Worm (Caenorhabditis elegans) whole organism, young adult: ENCODE measurements around the gene cki-2.

Source experiments
- B0261.1 ChIP-seq: sonication (generic microtip); optimal IDR thresholded peaks from 2 replicates; lab custom pipeline; 2016; ENCODE audit warnings: mild to moderate bottlenecking, missing genetic modification characterization, moderate library complexity, missing compliant biosample characterization
- F49E8.2 ChIP-seq: sonication (generic microtip); optimal IDR thresholded peaks from 3 replicates; lab custom pipeline; 2017; ENCODE audit warnings: missing genetic modification characterization, mild to moderate bottlenecking, missing compliant biosample characterization, antibody characterized with exemption, moderate library complexity; ENCODE audit not compliant: insufficient read depth
- F52B5.7 ChIP-seq: sonication (generic microtip); optimal IDR thresholded peaks from 2 replicates; lab custom pipeline; 2016; ENCODE audit warnings: mild to moderate bottlenecking, missing genetic modification characterization, missing compliant biosample characterization
- T26A5.8 ChIP-seq: sonication (generic microtip); optimal IDR thresholded peaks from 2 replicates; lab custom pipeline; 2016; ENCODE audit warnings: missing genetic modification characterization, missing compliant biosample characterization
- Y53G8AR.9 ChIP-seq: fragments of 200-800 bp; sonication (Bioruptor generic); conservative IDR thresholded peaks from 2 replicates; pipeline ENCODE4 v1.3.6; 2022; ENCODE audit warnings: missing genetic modification reagents, missing genetic modification characterization, missing compliant biosample characterization
- Y79H2A.3 ChIP-seq: fragments of 200-800 bp; sonication (Bioruptor generic); conservative IDR thresholded peaks from 2 replicates; pipeline ENCODE4 v1.3.6; 2022; ENCODE audit warnings: missing genetic modification reagents, missing genetic modification characterization, missing compliant biosample characterization
- akir-1 ChIP-seq: fragments of 200-800 bp; sonication (Bioruptor generic); optimal IDR thresholded peaks from 2 replicates; lab custom pipeline; 2018; ENCODE audit warnings: mild to moderate bottlenecking, missing genetic modification characterization, moderate library complexity, missing compliant biosample characterization
- aptf-3 ChIP-seq: fragments of 200-800 bp; sonication (Bioruptor generic); IDR thresholded peaks from 2 replicates; pipeline ENCODE4 v1.3.6; 2022; ENCODE audit warnings: missing genetic modification characterization, missing compliant biosample characterization
- atf-7 ChIP-seq: sonication (generic microtip); optimal IDR thresholded peaks from 2 replicates; lab custom pipeline; 2017; ENCODE audit warnings: mild to moderate bottlenecking, missing genetic modification characterization, missing compliant biosample characterization
- bed-1 ChIP-seq: fragments of 200-800 bp; sonication (Bioruptor generic); IDR thresholded peaks from 2 replicates; pipeline ENCODE4 v1.3.6; 2022; ENCODE audit warnings: missing genetic modification reagents, missing genetic modification characterization, missing compliant biosample characterization
- cebp-1 ChIP-seq, 2 experiments: fragments of 200-800 bp in 1 of 2; sonication (Bioruptor generic) in 1 of 2; sonication (generic microtip) in 1 of 2; IDR thresholded peaks in 1 of 2; optimal IDR thresholded peaks in 1 of 2; 2 replicates each; pipeline versions ENCODE4 v1.3.6 to Lab custom; 2017 to 2022; ENCODE audit warnings: missing compliant biosample characterization in 2 of 2, missing genetic modification characterization in 2 of 2, mild to moderate bottlenecking in 1 of 2, missing genetic modification reagents in 1 of 2, moderate library complexity in 1 of 2
- ceh-40 ChIP-seq: fragments of 200-800 bp; sonication (Bioruptor generic); IDR thresholded peaks from 2 replicates; pipeline ENCODE4 v1.3.6; 2022; ENCODE audit warnings: missing genetic modification characterization, missing compliant biosample characterization
- ceh-91 ChIP-seq: fragments of 200-800 bp; sonication (Bioruptor generic); IDR thresholded peaks from 2 replicates; pipeline ENCODE4 v1.3.6; 2022; ENCODE audit warnings: missing genetic modification reagents, missing genetic modification characterization, missing compliant biosample characterization
- fkh-3 ChIP-seq: sonication (generic microtip); optimal IDR thresholded peaks from 2 replicates; lab custom pipeline; 2016; ENCODE audit warnings: mild to moderate bottlenecking, missing genetic modification characterization, missing compliant biosample characterization
- gei-17 ChIP-seq: fragments of 200-800 bp; sonication (Bioruptor generic); optimal IDR thresholded peaks from 2 replicates; lab custom pipeline; 2018; ENCODE audit warnings: mild to moderate bottlenecking, missing genetic modification characterization, missing compliant biosample characterization
- him-1 ChIP-seq: sonication (generic microtip); optimal IDR thresholded peaks from 2 replicates; lab custom pipeline; 2016; ENCODE audit warnings: missing genotype, missing genetic modification reagents, missing genetic modification characterization, missing compliant biosample characterization
- hmg-1.2 ChIP-seq: fragments of 200-800 bp; sonication (Bioruptor generic); IDR thresholded peaks from 2 replicates; pipeline ENCODE4 v1.3.6; 2022; ENCODE audit warnings: missing genetic modification reagents, missing genetic modification characterization, missing compliant biosample characterization
- lin-35 ChIP-seq, 3 experiments: fragments of 150-350 bp in 2 of 3; sonication (generic microtip) in 1 of 3; optimal IDR thresholded peaks; 2 replicates each; lab custom pipeline; 2014 to 2018; ENCODE audit warnings: missing biosample characterization in 3 of 3, missing genetic modification characterization in 3 of 3, missing genetic modification reagents in 3 of 3
- lsl-1 ChIP-seq: fragments of 200-800 bp; sonication (Bioruptor generic); optimal IDR thresholded peaks from 2 replicates; lab custom pipeline; 2018; ENCODE audit warnings: mild to moderate bottlenecking, missing genetic modification characterization, moderate library complexity, missing compliant biosample characterization
- nfya-2 ChIP-seq: fragments of 200-800 bp; sonication (Bioruptor generic); IDR thresholded peaks from 2 replicates; pipeline ENCODE4 v1.3.6; 2022; ENCODE audit warnings: missing genetic modification reagents, missing genetic modification characterization, missing compliant biosample characterization
- nhr-179 ChIP-seq: sonication (generic microtip); optimal IDR thresholded peaks from 2 replicates; lab custom pipeline; 2016; ENCODE audit warnings: mild to moderate bottlenecking, missing genetic modification characterization, missing compliant biosample characterization
- rcor-1 ChIP-seq: fragments of 200-800 bp; sonication (Bioruptor generic); IDR thresholded peaks from 2 replicates; pipeline ENCODE4 v1.3.6; 2022; ENCODE audit warnings: missing genetic modification reagents, missing genetic modification characterization, missing compliant biosample characterization
- rec-8 ChIP-seq, 2 experiments: sonication (generic microtip); optimal IDR thresholded peaks; 2 replicates each; lab custom pipeline; 2016; ENCODE audit warnings: mild to moderate bottlenecking in 2 of 2, missing genetic modification characterization in 2 of 2, missing genetic modification reagents in 2 of 2, missing genotype in 2 of 2, missing biosample characterization in 1 of 2, missing compliant biosample characterization in 1 of 2, moderate library complexity in 1 of 2
- snpc-1.1 ChIP-seq: sonication (generic microtip); optimal IDR thresholded peaks from 2 replicates; lab custom pipeline; 2017; ENCODE audit warnings: missing genetic modification characterization, mild to moderate bottlenecking, missing compliant biosample characterization, antibody characterized with exemption, moderate library complexity, missing genotype, missing genetic modification reagents; ENCODE audit not compliant: insufficient read depth
- snpc-1.3 ChIP-seq: sonication (generic microtip); optimal IDR thresholded peaks from 2 replicates; lab custom pipeline; 2017; ENCODE audit warnings: missing genetic modification characterization, mild to moderate bottlenecking, missing compliant biosample characterization, antibody characterized with exemption, moderate library complexity, missing genotype, missing genetic modification reagents; ENCODE audit not compliant: insufficient read depth
- snpc-4 ChIP-seq, 5 experiments: fragments of 150-350 bp in 1 of 5; sonication (generic microtip) in 4 of 5; optimal IDR thresholded peaks; 2 replicates each; lab custom pipeline; 2014 to 2018; ENCODE audit warnings: missing genetic modification characterization in 5 of 5, missing biosample characterization in 3 of 5, antibody characterized with exemption in 2 of 5, mild to moderate bottlenecking in 2 of 5, missing compliant biosample characterization in 2 of 5, missing genotype in 2 of 5, moderate library complexity in 2 of 5, missing genetic modification reagents in 1 of 5
- tbp1 ChIP-seq: fragments of 200-800 bp; sonication (Bioruptor generic); optimal IDR thresholded peaks from 2 replicates; lab custom pipeline; 2018; ENCODE audit warnings: mild to moderate bottlenecking, missing genetic modification characterization, missing compliant biosample characterization
- zfh-2 ChIP-seq: fragments of 200-800 bp; sonication (Bioruptor generic); conservative IDR thresholded peaks from 2 replicates; pipeline ENCODE4 v1.3.6; 2022; ENCODE audit warnings: missing genetic modification reagents, missing genetic modification characterization, missing compliant biosample characterization
- zim-3 ChIP-seq: sonication (generic microtip); optimal IDR thresholded peaks from 2 replicates; lab custom pipeline; 2017; ENCODE audit warnings: mild to moderate bottlenecking, missing genetic modification characterization, moderate library complexity, missing compliant biosample characterization
- ztf-28 ChIP-seq: fragments of 200-800 bp; sonication (Bioruptor generic); IDR thresholded peaks from 2 replicates; pipeline ENCODE4 v1.3.6; 2022; ENCODE audit warnings: missing genetic modification reagents, missing genetic modification characterization, missing compliant biosample characterization
- ztf-6 ChIP-seq: fragments of 200-800 bp; sonication (Bioruptor generic); IDR thresholded peaks from 2 replicates; pipeline ENCODE4 v1.3.6; 2022; ENCODE audit warnings: missing genetic modification reagents, missing genetic modification characterization, missing compliant biosample characterization

The cki-2 gene

ce11 chrII:7838661-7839060 is 22.4 kb downstream of the cki-2 start:
- TF ChIP-seq hmg-1.2 (peak; percentile 76), Y79H2A.3 (GFP tag; lab: Robert Waterston, UW) (no peak)

ce11 chrII:7839703-7840102 is 23.4 kb downstream of the cki-2 start:
- TF ChIP-seq B0261.1 (tag; lab: Kevin White, UChicago) (no peak), gei-17 (GFP tag; lab: Kevin White, UChicago) (no peak), bed-1 (GFP tag; lab: Robert Waterston, UW) (no peak), rcor-1 (no peak), cebp-1 (GFP tag; IDR thresholded peaks at IDR 0.05; lab: Robert Waterston, UW) (no peak), cebp-1 (tag; optimal IDR thresholded peaks at IDR 0.05; lab: Kevin White, UChicago) (no peak), tbp1 (GFP tag; lab: Kevin White, UChicago) (no peak), F49E8.2 (tag; lab: Kevin White, UChicago) (no peak), Y53G8AR.9 (GFP tag; lab: Robert Waterston, UW) (no peak), atf-7 (no peak), nfya-2 (GFP tag; lab: Robert Waterston, UW) (no peak), ceh-91 (GFP tag; lab: Robert Waterston, UW) (no peak), rec-8 (tag; optimal IDR thresholded peaks at IDR 0.05; lab: Kevin White, UChicago) (no peak), aptf-3 (GFP tag; lab: Robert Waterston, UW) (no peak), T26A5.8 (tag; lab: Kevin White, UChicago) (no peak), zim-3 (no peak), nhr-179 (tag; lab: Kevin White, UChicago) (no peak), fkh-3 (no peak)

DNA sequence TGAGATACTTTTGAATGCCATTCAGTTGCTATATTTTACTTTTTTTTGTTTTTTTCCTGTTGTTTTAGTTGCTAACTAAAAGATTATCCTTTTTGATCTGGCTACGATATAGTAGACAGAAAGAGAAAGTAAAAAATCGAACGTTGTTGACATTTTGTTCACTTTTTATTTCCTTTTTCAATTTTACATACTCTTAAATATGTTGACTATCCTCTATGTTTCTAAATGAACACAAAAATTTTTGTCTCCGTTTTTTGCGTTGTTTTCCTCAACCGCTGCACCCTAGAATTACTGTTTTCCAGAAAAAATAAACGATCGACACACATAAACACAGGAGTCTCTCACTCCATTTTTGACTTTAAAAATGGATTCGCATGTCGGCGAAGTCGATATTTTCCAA is 25.8 kb downstream of the cki-2 start, which contains the start of gene klp-3:
TSS of gene klp-3 (plus strand) at position 301 of the 400 bp plus-strand sequence.
- TF ChIP-seq snpc-1.1 (tag; lab: Kevin White, UChicago) (no peak), rec-8 (tag; optimal IDR thresholded peaks at IDR 0.05; lab: Kevin White, UChicago) (no peak), lsl-1 (GFP tag; lab: Kevin White, UChicago) (no peak), lin-35 (GFP tag; optimal IDR thresholded peaks at IDR 0.05; lab: Kevin White, UChicago) (no peak), snpc-1.3 (no peak), ceh-40 (GFP tag; lab: Robert Waterston, UW) (no peak), ztf-6 (GFP tag; lab: Robert Waterston, UW) (no peak), zfh-2 (no peak), F52B5.7 (tag; lab: Kevin White, UChicago) (no peak)

- TF ChIP-seq akir-1 (GFP tag; lab: Kevin White, UChicago) (no peak), him-1 (tag; lab: Kevin White, UChicago) (no peak), gei-17 (GFP tag; lab: Kevin White, UChicago) (no peak), snpc-4 (GFP tag; optimal IDR thresholded peaks at IDR 0.05; lab: Kevin White, UChicago) (no peak), snpc-4 (tag; optimal IDR thresholded peaks at IDR 0.05; lab: Kevin White, UChicago) (no peak), ztf-28 (no peak)
- TF ChIP-seq, all 124 proteins: peak for 0
Observed at ce11 chrII:7845571-7846236, 29.4 kb downstream of the cki-2 start, which contains the start of gene T09A5.4. Gene T09A5.4, plus strand, starts transcription at chrII:7846186.
